Fruit fly (Drosophila melanogaster) S2 (cell line): ENCODE measurements around the gene FBXO11.

ENCODE experiments used
- CG8478 ChIP-seq: fragments of >200 bp; optimal IDR thresholded peaks from 2 replicates; lab custom pipeline; 2018
- CTCF ChIP-seq, 2 experiments: fragments of >200 bp; optimal IDR thresholded peaks; 2 replicates each; lab custom pipeline; 2018

- TF ChIP-seq CG8478: no peak
- TF ChIP-seq CTCF (optimal IDR thresholded peaks at IDR 0.05; lab: Kevin White, UChicago): no peak
These were observed at the start of gene FBXO11 for dm6 chr3R:9808946-9809545.
